Worm (Caenorhabditis elegans) whole organism, L4 larva: ENCODE measurements around the gene T10F2.5.

ENCODE experiments used
- T20F7.1 ChIP-seq: fragments of 200-800 bp; sonication (Bioruptor generic); optimal IDR thresholded peaks from 2 replicates; lab custom pipeline; 2018; ENCODE audit warnings: mild to moderate bottlenecking, missing genetic modification characterization, missing compliant biosample characterization
- pqm-1 ChIP-seq: sonication (generic microtip); optimal IDR thresholded peaks from 2 replicates; lab custom pipeline; 2017; ENCODE audit warnings: missing biosample characterization, missing genetic modification characterization
- rbr-2 ChIP-seq: sonication (generic microtip); optimal IDR thresholded peaks from 2 replicates; lab custom pipeline; 2016; ENCODE audit warnings: missing genotype, missing genetic modification characterization, missing compliant biosample characterization
- unc-130 ChIP-seq: sonication (generic microtip); optimal IDR thresholded peaks from 2 replicates; lab custom pipeline; 2016; ENCODE audit warnings: missing genetic modification reagents, missing genetic modification characterization, missing compliant biosample characterization
- ztf-11 ChIP-seq: fragments of 150-350 bp; optimal IDR thresholded peaks from 2 replicates; lab custom pipeline; 2014; ENCODE audit warnings: missing biosample characterization, missing genetic modification characterization

- no peak for TF ChIP-seq rbr-2
- no peak for TF ChIP-seq unc-130
- TF ChIP-seq T20F7.1, result no peak
- TF ChIP-seq pqm-1 (tag; lab: Kevin White, UChicago), result no peak
- no peak for TF ChIP-seq ztf-11 (tag; lab: Kevin White, UChicago)
Measured at ce11 chrIII:5179166-5179565, 19.8 kb upstream of the T10F2.5 start.
